Worm (Caenorhabditis elegans) whole organism, early embryonic: ENCODE measurements around the gene sqv-7.

ENCODE experiments used
- aly-1 ChIP-seq: sonication (generic microtip); optimal IDR thresholded peaks from 2 replicates; lab custom pipeline; 2016; ENCODE audit warnings: missing genetic modification characterization, missing compliant biosample characterization
- ama-1 ChIP-seq: fragments of 150-350 bp; optimal IDR thresholded peaks from 2 replicates; lab custom pipeline; 2014
- ceh-13 ChIP-seq: fragments of 200-800 bp; sonication (Bioruptor generic); optimal IDR thresholded peaks from 2 replicates; lab custom pipeline; 2018; ENCODE audit warnings: mild to moderate bottlenecking, missing genetic modification characterization, missing compliant biosample characterization
- ceh-36 ChIP-seq: sonication (generic microtip); optimal IDR thresholded peaks from 2 replicates; lab custom pipeline; 2016; ENCODE audit warnings: missing genetic modification characterization, inconsistent platforms, missing compliant biosample characterization
- ets-7 ChIP-seq: sonication (generic microtip); optimal IDR thresholded peaks from 2 replicates; lab custom pipeline; 2016; ENCODE audit warnings: missing genotype, missing genetic modification characterization, missing compliant biosample characterization
- flt-1 ChIP-seq: fragments of 200-800 bp; sonication (Bioruptor generic); IDR thresholded peaks from 2 replicates; pipeline ENCODE4 v1.3.6; 2022; ENCODE audit warnings: missing genetic modification characterization, missing compliant biosample characterization

- no peak for TF ChIP-seq ets-7 (tag; lab: Kevin White, UChicago)
- no peak for TF ChIP-seq flt-1
- no peak for TF ChIP-seq ama-1 (lab: Kevin White, UChicago)
- TF ChIP-seq ceh-36: no peak
- TF ChIP-seq ceh-13: no peak
- TF ChIP-seq aly-1 (tag; lab: Kevin White, UChicago): no peak
Measured at ce11 chrII:7024897-7025852, 12.7 kb upstream of the sqv-7 start, which contains the start of gene znf-598.
